Fruit fly (Drosophila melanogaster) whole organism, embryonic: ENCODE results near the gene Trf4-1.

Experiments
- Atf6 ChIP-seq: fragments of 200-800 bp; sonication (Bioruptor generic); IDR thresholded peaks from 2 replicates; pipeline ENCODE4 v1.3.6; 2022; ENCODE audit warnings: missing biosample characterization, missing genetic modification characterization
- BEAF-32 ChIP-seq: fragments of 200-800 bp; sonication (Bioruptor generic); optimal IDR thresholded peaks from 3 replicates; lab custom pipeline; 2017; ENCODE audit warnings: missing biosample characterization, missing genetic modification characterization, mild to moderate bottlenecking, moderate library complexity, missing genetic modification reagents
- Bgb ChIP-seq: fragments of 200-800 bp; sonication (Bioruptor generic); IDR thresholded peaks from 2 replicates; pipeline ENCODE4 v1.3.6; 2022; ENCODE audit warnings: missing biosample characterization, missing genetic modification characterization; ENCODE audit not compliant: partially characterized antibody
- CG12236 ChIP-seq: fragments of 200-800 bp; sonication (Bioruptor generic); optimal IDR thresholded peaks from 2 replicates; lab custom pipeline; 2016; ENCODE audit warnings: missing biosample characterization, missing genetic modification characterization
- CG12391 ChIP-seq: fragments of 200-800 bp; sonication (Bioruptor generic); optimal IDR thresholded peaks from 3 replicates; lab custom pipeline; 2018; ENCODE audit warnings: missing biosample characterization, mild to moderate bottlenecking, missing genetic modification characterization, moderate library complexity
- CG12659 ChIP-seq: fragments of 200-800 bp; sonication (Bioruptor generic); optimal IDR thresholded peaks from 3 replicates; lab custom pipeline; 2017; ENCODE audit warnings: mild to moderate bottlenecking, missing biosample characterization, missing genetic modification reagents, missing genetic modification characterization
- CG13424 ChIP-seq: fragments of 200-800 bp; sonication (Bioruptor generic); optimal IDR thresholded peaks from 2 replicates; lab custom pipeline; 2019; ENCODE audit warnings: missing biosample characterization, mild to moderate bottlenecking, missing genetic modification characterization, moderate library complexity
- CG14710 ChIP-seq: fragments of 200-800 bp; sonication (Bioruptor generic); optimal IDR thresholded peaks from 3 replicates; lab custom pipeline; 2019; ENCODE audit warnings: missing biosample characterization, mild to moderate bottlenecking, missing genetic modification characterization, moderate library complexity
- CG14860 ChIP-seq: fragments of 200-800 bp; sonication (Bioruptor generic); IDR thresholded peaks from 3 replicates; pipeline ENCODE4 v1.3.6; 2022; ENCODE audit warnings: missing biosample characterization, missing genetic modification characterization; ENCODE audit not compliant: partially characterized antibody
- CG1529 ChIP-seq: fragments of 200-800 bp; sonication (Bioruptor generic); optimal IDR thresholded peaks from 3 replicates; lab custom pipeline; 2018; ENCODE audit warnings: missing biosample characterization, missing genetic modification characterization
- CG2120 ChIP-seq: fragments of 200-800 bp; sonication (Bioruptor generic); optimal IDR thresholded peaks from 3 replicates; lab custom pipeline; 2016; ENCODE audit warnings: missing biosample characterization, missing genetic modification characterization
- CG30403 ChIP-seq: fragments of 200-800 bp; sonication (Bioruptor generic); optimal IDR thresholded peaks from 3 replicates; lab custom pipeline; 2016; ENCODE audit warnings: missing biosample characterization, missing genetic modification characterization
- CG31365 ChIP-seq: fragments of 200-800 bp; sonication (Bioruptor generic); optimal IDR thresholded peaks from 2 replicates; lab custom pipeline; 2018; ENCODE audit warnings: missing biosample characterization, mild to moderate bottlenecking, missing genetic modification characterization
- CG34224 ChIP-seq: fragments of 200-800 bp; sonication (Bioruptor generic); IDR thresholded peaks from 3 replicates; pipeline ENCODE4 v1.3.6; 2022; ENCODE audit warnings: missing biosample characterization, missing genetic modification characterization; ENCODE audit not compliant: partially characterized antibody
- CG4707 ChIP-seq: fragments of 200-800 bp; sonication (Bioruptor generic); optimal IDR thresholded peaks from 2 replicates; lab custom pipeline; 2018; ENCODE audit warnings: missing biosample characterization, mild to moderate bottlenecking, missing genetic modification characterization, moderate library complexity
- CG6689 ChIP-seq: fragments of 200-800 bp; sonication (Bioruptor generic); IDR thresholded peaks from 2 replicates; pipeline ENCODE4 v1.3.6; 2022; ENCODE audit warnings: missing biosample characterization, missing genetic modification characterization
- CG8388 ChIP-seq: fragments of 200-800 bp; sonication (Bioruptor generic); optimal IDR thresholded peaks from 2 replicates; lab custom pipeline; 2019; ENCODE audit warnings: missing biosample characterization, mild to moderate bottlenecking, missing genetic modification characterization, moderate library complexity
- CG8924 ChIP-seq: fragments of 200-800 bp; optimal IDR thresholded peaks from 3 replicates; lab custom pipeline; 2019; ENCODE audit warnings: missing biosample characterization, mild to moderate bottlenecking, missing genetic modification characterization, moderate library complexity
- CG9932 ChIP-seq: fragments of 200-800 bp; sonication (Bioruptor generic); IDR thresholded peaks from 2 replicates; pipeline ENCODE4 v1.3.6; 2022; ENCODE audit warnings: missing biosample characterization, missing genetic modification characterization
- CHES-1-like ChIP-seq: fragments of 200-800 bp; sonication (Bioruptor generic); optimal IDR thresholded peaks from 2 replicates; lab custom pipeline; 2016; ENCODE audit warnings: missing biosample characterization, missing genetic modification characterization
- CoRest ChIP-seq: fragments of 200-800 bp; sonication (Bioruptor generic); optimal IDR thresholded peaks from 3 replicates; lab custom pipeline; 2018; ENCODE audit warnings: missing biosample characterization, mild to moderate bottlenecking, missing genetic modification characterization, moderate library complexity
- Dll ChIP-seq: fragments of 200-800 bp; sonication (Bioruptor generic); IDR thresholded peaks from 4 replicates; pipeline ENCODE4 v1.3.6; 2022; ENCODE audit warnings: missing biosample characterization, missing genetic modification characterization; ENCODE audit not compliant: partially characterized antibody
- Ets97D ChIP-seq: fragments of 200-800 bp; sonication (Bioruptor generic); optimal IDR thresholded peaks from 3 replicates; lab custom pipeline; 2016; ENCODE audit warnings: missing biosample characterization, missing genetic modification characterization
- Med ChIP-seq: fragments of 200-800 bp; sonication (Bioruptor generic); peaks from one replicate; lab custom pipeline; 2016; ENCODE audit warnings: missing biosample characterization, missing genetic modification characterization, mild to moderate bottlenecking, inconsistent platforms, moderate library complexity
- Opbp ChIP-seq: fragments of 200-800 bp; sonication (Bioruptor generic); IDR thresholded peaks from 3 replicates; pipeline ENCODE4 v1.3.6; 2022; ENCODE audit warnings: missing biosample characterization, missing genetic modification characterization; ENCODE audit not compliant: partially characterized antibody
- Sry-δ ChIP-seq: fragments of 200-800 bp; sonication (Bioruptor generic); optimal IDR thresholded peaks from 2 replicates; lab custom pipeline; 2016; ENCODE audit warnings: missing biosample characterization, missing genetic modification characterization
- Stat92E ChIP-seq, 3 experiments: fragments of >200 bp in 2 of 3; fragments of 200-800 bp in 1 of 3; sonication (Bioruptor generic) in 1 of 3; optimal IDR thresholded peaks; 2 replicates each; lab custom pipeline; 2017 to 2019; ENCODE audit warnings: missing biosample characterization in 3 of 3, missing genetic modification characterization in 3 of 3, mild to moderate bottlenecking in 1 of 3, moderate library complexity in 1 of 3
- amos ChIP-seq: fragments of 200-800 bp; sonication (Bioruptor generic); IDR thresholded peaks from 2 replicates; pipeline ENCODE4 v1.3.6; 2022; ENCODE audit warnings: missing biosample characterization, missing genetic modification characterization; ENCODE audit not compliant: partially characterized antibody
- ase ChIP-seq: fragments of 200-800 bp; sonication (Bioruptor generic); IDR thresholded peaks from 3 replicates; pipeline ENCODE4 v1.3.6; 2022; ENCODE audit warnings: missing biosample characterization, missing genetic modification characterization
- crc ChIP-seq: fragments of 200-800 bp; sonication (Bioruptor generic); optimal IDR thresholded peaks from 2 replicates; lab custom pipeline; 2016; ENCODE audit warnings: missing biosample characterization, missing genetic modification characterization
- cwo ChIP-seq: fragments of 200-800 bp; sonication (Bioruptor generic); optimal IDR thresholded peaks from 3 replicates; lab custom pipeline; 2017; ENCODE audit warnings: missing biosample characterization, missing genetic modification characterization, mild to moderate bottlenecking, moderate library complexity, missing genetic modification reagents
- eve ChIP-seq, 2 experiments: fragments of >200 bp; optimal IDR thresholded peaks; 2 replicates each; lab custom pipeline; 2017; ENCODE audit warnings: missing biosample characterization in 2 of 2, missing genetic modification characterization in 2 of 2
- exex ChIP-seq: fragments of 200-800 bp; sonication (Bioruptor generic); optimal IDR thresholded peaks from 4 replicates; lab custom pipeline; 2018; ENCODE audit warnings: missing biosample characterization, mild to moderate bottlenecking, missing genetic modification characterization, moderate library complexity
- grau ChIP-seq: fragments of 200-800 bp; optimal IDR thresholded peaks from 3 replicates; lab custom pipeline; 2019; ENCODE audit warnings: missing biosample characterization, mild to moderate bottlenecking, missing genetic modification characterization, moderate library complexity
- kah ChIP-seq: fragments of 200-800 bp; sonication (Bioruptor generic); optimal IDR thresholded peaks from 2 replicates; lab custom pipeline; 2018; ENCODE audit warnings: missing biosample characterization, mild to moderate bottlenecking, missing genetic modification characterization
- lilli ChIP-seq: fragments of 200-800 bp; sonication (Bioruptor generic); optimal IDR thresholded peaks from 3 replicates; lab custom pipeline; 2016; ENCODE audit warnings: missing biosample characterization, missing genetic modification characterization
- mld ChIP-seq: fragments of 200-800 bp; sonication (Bioruptor generic); IDR thresholded peaks from 3 replicates; pipeline ENCODE4 v1.3.6; 2022; ENCODE audit warnings: missing biosample characterization, missing genetic modification characterization; ENCODE audit not compliant: partially characterized antibody
- nerfin-2 ChIP-seq: fragments of 200-800 bp; sonication (Bioruptor generic); IDR thresholded peaks from 2 replicates; pipeline ENCODE4 v1.3.6; 2022; ENCODE audit warnings: missing biosample characterization, missing genetic modification characterization; ENCODE audit not compliant: partially characterized antibody
- pfk ChIP-seq: fragments of 200-800 bp; sonication (Bioruptor generic); optimal IDR thresholded peaks from 2 replicates; lab custom pipeline; 2018; ENCODE audit warnings: missing biosample characterization, mild to moderate bottlenecking, missing genetic modification characterization, moderate library complexity
- prd ChIP-seq, 3 experiments: fragments of >200 bp in 2 of 3; fragments of 200-800 bp in 1 of 3; sonication (Bioruptor generic) in 1 of 3; optimal IDR thresholded peaks in 2 of 3; IDR thresholded peaks in 1 of 3; 2 replicates in 2 of 3; 3 replicates in 1 of 3; pipeline versions ENCODE4 v1.3.6 to Lab custom; 2017 to 2022; ENCODE audit warnings: missing biosample characterization in 1 of 3, missing genetic modification characterization in 1 of 3
- pzg ChIP-seq: fragments of 200-800 bp; sonication (Bioruptor generic); optimal IDR thresholded peaks from 3 replicates; lab custom pipeline; 2018; ENCODE audit warnings: missing biosample characterization, mild to moderate bottlenecking, missing genetic modification characterization, moderate library complexity
- sens ChIP-seq: fragments of 200-800 bp; sonication (Bioruptor generic); peaks from one replicate; lab custom pipeline; 2016; ENCODE audit warnings: missing biosample characterization, missing genetic modification characterization
- sens-2 ChIP-seq: fragments of 200-800 bp; sonication (Bioruptor generic); IDR thresholded peaks from 2 replicates; pipeline ENCODE4 v1.3.6; 2022; ENCODE audit warnings: missing biosample characterization, missing genetic modification characterization
- slou ChIP-seq: fragments of 200-800 bp; sonication (Bioruptor generic); optimal IDR thresholded peaks from 3 replicates; lab custom pipeline; 2016; ENCODE audit warnings: missing biosample characterization, missing genetic modification characterization
- sna ChIP-seq: fragments of 200-800 bp; sonication (Bioruptor generic); IDR thresholded peaks from 2 replicates; pipeline ENCODE4 v1.3.6; 2022; ENCODE audit warnings: missing biosample characterization, missing genetic modification characterization; ENCODE audit not compliant: partially characterized antibody
- tna ChIP-seq: fragments of 200-800 bp; sonication (Bioruptor generic); IDR thresholded peaks from 2 replicates; pipeline ENCODE4 v1.3.6; 2022; ENCODE audit warnings: missing biosample characterization, missing genetic modification characterization; ENCODE audit not compliant: partially characterized antibody
- trem ChIP-seq: fragments of 200-800 bp; optimal IDR thresholded peaks from 3 replicates; lab custom pipeline; 2019; ENCODE audit warnings: missing biosample characterization, mild to moderate bottlenecking, missing genetic modification characterization, moderate library complexity
- zf30C ChIP-seq: fragments of 200-800 bp; sonication (Bioruptor generic); optimal IDR thresholded peaks from 3 replicates; lab custom pipeline; 2018; ENCODE audit warnings: missing biosample characterization, mild to moderate bottlenecking, missing genetic modification characterization

Gene Trf4-1

dm6 chrX:8591685-8592127 is 31.6 kb downstream of the Trf4-1 start, which contains the start of the genes CG12659 and Crag:
Gene CG12659, minus strand, starts transcription at chrX:8591729.
Gene Crag, plus strand, starts transcription at chrX:8592031.
- TF ChIP-seq CG9932 (GFP tag; lab: Robert Waterston, UW) (peak; percentile 47), trem (peak; percentile 32), BEAF-32 (GFP tag; lab: Kevin White, UChicago) (peak; percentile 74), CG8388 (GFP tag; lab: Kevin White, UChicago) (no peak), grau (peak; percentile 17), mld (GFP tag; lab: Robert Waterston, UW) (0 out of 3 replicates have a peak, but pooled peaks have one; percentile 10), slou (peak; percentile 1), CG6689 (GFP tag; lab: Robert Waterston, UW) (no peak), CG12391 (tag; lab: Kevin White, UChicago) (peak; percentile 26), CG14710 (tag; lab: Kevin White, UChicago) (peak; percentile 36), Dll (GFP tag; lab: Robert Waterston, UW) (peak; percentile 79), pzg (GFP tag; lab: Kevin White, UChicago) (peak; percentile 33), exex (tag; lab: Kevin White, UChicago) (peak; percentile 14), CG34224 (peak; percentile 66; the same call in 2 of the 3 replicates), CG14860 (GFP tag; lab: Robert Waterston, UW) (peak; percentile 71), eve (GFP tag; optimal IDR thresholded peaks at IDR 0.05; lab: Kevin White, UChicago) (no peak), Atf6 (GFP tag; lab: Robert Waterston, UW) (no peak), Med (GFP tag; lab: Kevin White, UChicago) (peak; percentile 71), kah (GFP tag; lab: Kevin White, UChicago) (no peak), pfk (GFP tag; lab: Kevin White, UChicago) (peak; percentile 87), CG4707 (no peak), CG30403 (GFP tag; lab: Kevin White, UChicago) (peak; percentile 32), sna (GFP tag; lab: Robert Waterston, UW) (peak; percentile 50), CG8924 (peak; percentile 40), CG13424 (tag; lab: Kevin White, UChicago) (peak; percentile 9), Bgb (GFP tag; lab: Robert Waterston, UW) (peak; percentile 53; the same call in 1 of the 2 replicates), CG12236 (GFP tag; lab: Kevin White, UChicago) (no peak), tna (peak; percentile 52; the same call in 1 of the 2 replicates), Stat92E (GFP tag; optimal IDR thresholded peaks at IDR 0.05; lab: Kevin White, UChicago) (no peak), sens (GFP tag; lab: Kevin White, UChicago) (peak; percentile 89), CG31365 (no peak), CHES-1-like (GFP tag; lab: Kevin White, UChicago) (no peak), amos (peak; percentile 59), lilli (GFP tag; lab: Kevin White, UChicago) (peak; percentile 36), crc (GFP tag; lab: Kevin White, UChicago) (no peak), cwo (GFP tag; lab: Kevin White, UChicago) (no peak), CoRest (tag; lab: Kevin White, UChicago) (peak; percentile 36), Ets97D (GFP tag; lab: Kevin White, UChicago) (peak; percentile 2), ase (GFP tag; lab: Robert Waterston, UW) (no peak), CG1529 (GFP tag; lab: Kevin White, UChicago) (no peak), Opbp (GFP tag; lab: Robert Waterston, UW) (peak; percentile 44; the same call in 1 of the 3 replicates), CG2120 (GFP tag; lab: Kevin White, UChicago) (peak; percentile 40), CG12659 (GFP tag; lab: Kevin White, UChicago) (peak; percentile 83), prd (optimal IDR thresholded peaks at IDR 0.05; lab: Kevin White, UChicago) (no peak), prd (GFP tag; IDR thresholded peaks at IDR 0.05; lab: Robert Waterston, UW) (no peak), nerfin-2 (GFP tag; lab: Robert Waterston, UW) (peak; percentile 70), sens-2 (GFP tag; lab: Robert Waterston, UW) (no peak), Sry-δ (GFP tag; lab: Kevin White, UChicago) (peak; percentile 86), zf30C (GFP tag; lab: Kevin White, UChicago) (no peak)
